Fruit fly (Drosophila melanogaster): ENCODE results near the gene CG11563.
A peak's percentile ranks its signal among the peaks of the same experiment; 100 is the strongest.

The CG11563 gene

DNA sequence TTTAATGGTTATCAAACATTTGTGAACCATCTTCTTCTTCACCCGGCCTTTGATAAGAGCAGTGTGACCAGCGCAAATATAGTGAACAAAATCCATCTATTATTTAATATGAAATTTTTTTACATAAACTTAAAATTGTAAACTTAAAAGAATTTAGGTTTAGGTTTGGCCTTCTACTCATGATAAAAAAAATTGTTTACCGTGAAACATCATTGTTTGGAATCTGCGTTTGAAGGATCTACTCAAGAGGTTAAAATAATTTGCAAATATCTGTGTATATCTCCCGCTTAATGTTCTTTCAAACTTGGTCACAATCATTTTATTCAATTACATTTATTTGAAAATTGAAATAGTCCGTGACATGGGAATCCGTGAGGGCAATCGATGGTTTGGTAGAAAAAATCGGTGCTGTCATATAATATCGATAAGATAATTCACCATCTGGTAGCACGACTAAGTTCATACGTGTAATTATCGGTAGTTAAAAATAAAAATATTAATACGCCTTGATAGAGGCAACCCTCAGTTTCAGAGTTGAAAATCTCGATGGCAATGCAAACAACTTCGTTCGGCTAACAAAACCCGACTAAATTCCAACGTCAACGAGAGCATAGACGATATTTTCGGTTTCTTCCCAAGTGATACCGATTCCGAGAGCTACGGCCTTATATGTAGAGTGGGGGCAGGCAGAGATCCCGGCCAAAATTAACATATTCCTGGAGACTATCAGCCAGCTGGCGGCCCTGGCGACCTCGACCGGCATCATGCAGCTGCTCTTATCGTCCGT, 35.1 kb downstream of the CG11563 start, which contains the start of the genes betaGlu and sip3 (continued):
- TF ChIP-seq ab (GFP tag; optimal IDR thresholded peaks at IDR 0.05) (no peak), lmd (GFP tag; IDR thresholded peaks at IDR 0.05) (no peak), CG9876 (GFP tag; optimal IDR thresholded peaks at IDR 0.05) (no peak), Myb (GFP tag; optimal IDR thresholded peaks at IDR 0.05) (peak; percentile 20), sd (tag; optimal IDR thresholded peaks at IDR 0.05) (no peak), CG7963 (GFP tag; IDR thresholded peaks at IDR 0.05; ENCODE audit: partially characterized antibody) (peak; percentile 91), Abd-B (GFP tag; optimal IDR thresholded peaks at IDR 0.05) (peak; percentile 44), CG18599 (GFP tag; optimal IDR thresholded peaks at IDR 0.05) (no peak), sens-2 (GFP tag; IDR thresholded peaks at IDR 0.05) (no peak), CG12071 (GFP tag; optimal IDR thresholded peaks at IDR 0.05) (no peak), sob (GFP tag; IDR thresholded peaks at IDR 0.05) (no peak), CG18619 (GFP tag; optimal IDR thresholded peaks at IDR 0.05) (no peak), CG8359 (GFP tag; optimal IDR thresholded peaks at IDR 0.05; ENCODE audit: borderline replicate concordance) (no peak), D19B (GFP tag; optimal IDR thresholded peaks at IDR 0.05) (no peak), CG2120 (GFP tag; optimal IDR thresholded peaks at IDR 0.05) (peak; percentile 39), Max (GFP tag; optimal IDR thresholded peaks at IDR 0.05) (peak; percentile 35), CG16779 (GFP tag; IDR thresholded peaks at IDR 0.05) (no peak), gsb-n (tag; optimal IDR thresholded peaks at IDR 0.05) (no peak), CG18011 (GFP tag; optimal IDR thresholded peaks at IDR 0.05) (no peak), ham (GFP tag; IDR thresholded peaks at IDR 0.05) (no peak), GATAe (GFP tag; conservative IDR thresholded peaks at IDR 0.05) (no peak), YL-1 (GFP tag; optimal IDR thresholded peaks at IDR 0.05) (peak; percentile 73), nmo (GFP tag; optimal IDR thresholded peaks at IDR 0.05) (peak; percentile 59), chinmo (GFP tag; IDR thresholded peaks at IDR 0.05; ENCODE audit: partially characterized antibody) (peak; percentile 65; the same call in 1 of the 4 replicates), Nf-YC (tag; optimal IDR thresholded peaks at IDR 0.05) (peak; percentile 40), CG15601 (tag; optimal IDR thresholded peaks at IDR 0.05) (peak; percentile 42), slp2 (GFP tag; optimal IDR thresholded peaks at IDR 0.05) (no peak), CG12659 (GFP tag; optimal IDR thresholded peaks at IDR 0.05) (peak; percentile 75), Stat92E (GFP tag; optimal IDR thresholded peaks at IDR 0.05) (no peak), Optix (GFP tag; IDR thresholded peaks at IDR 0.05) (no peak), CG12299 (tag; optimal IDR thresholded peaks at IDR 0.05) (peak; percentile 23), CG17359 (tag; optimal IDR thresholded peaks at IDR 0.05) (no peak), CG2712 (tag; optimal IDR thresholded peaks at IDR 0.05) (peak; percentile 52), Vsx1 (GFP tag; optimal IDR thresholded peaks at IDR 0.05) (no peak), CG30020 (tag; optimal IDR thresholded peaks at IDR 0.05) (peak; percentile 47), CG5245 (GFP tag; optimal IDR thresholded peaks at IDR 0.05) (no peak), onecut (GFP tag; IDR thresholded peaks at IDR 0.05) (no peak), CG33213 (GFP tag; optimal IDR thresholded peaks at IDR 0.05) (no peak), amos (GFP tag; IDR thresholded peaks at IDR 0.05; ENCODE audit: partially characterized antibody) (peak; percentile 94), CG18764 (GFP tag; optimal IDR thresholded peaks at IDR 0.05) (peak; percentile 11), crc (GFP tag; optimal IDR thresholded peaks at IDR 0.05) (no peak), aop (GFP tag; IDR thresholded peaks at IDR 0.05) (no peak), CG33557 (GFP tag; optimal IDR thresholded peaks at IDR 0.05) (peak; percentile 8), E2f1 (GFP tag; IDR thresholded peaks at IDR 0.05) (no peak), vnd (GFP tag; IDR thresholded peaks at IDR 0.05; ENCODE audit: partially characterized antibody) (peak; percentile 89), p53 (GFP tag; optimal IDR thresholded peaks at IDR 0.05) (no peak), CG16815 (GFP tag; optimal IDR thresholded peaks at IDR 0.05) (no peak), pros (GFP tag; optimal IDR thresholded peaks at IDR 0.05) (no peak)
